Fruit fly (Drosophila melanogaster) whole organism, adult: ENCODE measurements around the gene Pomp.

Experiments
- CG11617 ChIP-seq: fragments of 200-800 bp; sonication (Bioruptor generic); optimal IDR thresholded peaks from 2 replicates; lab custom pipeline; 2017; ENCODE audit warnings: mild to moderate bottlenecking, missing biosample characterization, missing genetic modification reagents, missing genetic modification characterization
- CG12768 ChIP-seq: fragments of 200-800 bp; sonication (Bioruptor generic); optimal IDR thresholded peaks from 2 replicates; lab custom pipeline; 2017; ENCODE audit warnings: missing biosample characterization, missing genetic modification characterization, mild to moderate bottlenecking, moderate library complexity, missing genetic modification reagents
- CG14711 ChIP-seq: fragments of 200-800 bp; sonication (Bioruptor generic); optimal IDR thresholded peaks from 2 replicates; lab custom pipeline; 2018; ENCODE audit warnings: missing biosample characterization, mild to moderate bottlenecking, missing genetic modification characterization, moderate library complexity
- CG1620 ChIP-seq: fragments of 200-800 bp; sonication (Bioruptor generic); optimal IDR thresholded peaks from 2 replicates; lab custom pipeline; 2016; ENCODE audit warnings: missing biosample characterization, missing genetic modification characterization
- CG33017 ChIP-seq: fragments of 200-800 bp; sonication (Bioruptor generic); optimal IDR thresholded peaks from 2 replicates; lab custom pipeline; 2018; ENCODE audit warnings: missing biosample characterization, mild to moderate bottlenecking, missing genetic modification characterization, moderate library complexity
- CG5204 ChIP-seq: fragments of 200-800 bp; sonication (Bioruptor generic); optimal IDR thresholded peaks from 2 replicates; lab custom pipeline; 2016; ENCODE audit warnings: missing biosample characterization, missing genetic modification characterization
- CG7045 ChIP-seq: fragments of 200-800 bp; sonication (Bioruptor generic); optimal IDR thresholded peaks from 2 replicates; lab custom pipeline; 2017; ENCODE audit warnings: missing biosample characterization, mild to moderate bottlenecking, missing genetic modification characterization
- CG7101 ChIP-seq: fragments of 200-800 bp; sonication (Bioruptor generic); optimal IDR thresholded peaks from 2 replicates; lab custom pipeline; 2018; ENCODE audit warnings: missing biosample characterization, mild to moderate bottlenecking, missing genetic modification characterization, moderate library complexity
- Clk ChIP-seq: fragments of 200-800 bp; sonication (Bioruptor generic); optimal IDR thresholded peaks from 2 replicates; lab custom pipeline; 2017; ENCODE audit warnings: missing biosample characterization, missing genetic modification characterization
- Crg-1 ChIP-seq: fragments of 200-800 bp; sonication (Bioruptor generic); optimal IDR thresholded peaks from 2 replicates; lab custom pipeline; 2016; ENCODE audit warnings: missing biosample characterization, missing genetic modification characterization
- Hr96 ChIP-seq: fragments of 200-800 bp; sonication (Bioruptor generic); optimal IDR thresholded peaks from 2 replicates; lab custom pipeline; 2016; ENCODE audit warnings: missing biosample characterization, missing genetic modification characterization
- Mnt ChIP-seq: fragments of 200-800 bp; sonication (Bioruptor generic); optimal IDR thresholded peaks from 2 replicates; lab custom pipeline; 2016; ENCODE audit warnings: missing biosample characterization, mild to moderate bottlenecking, missing genetic modification characterization
- bab1 ChIP-seq: fragments of 200-800 bp; sonication (Bioruptor generic); optimal IDR thresholded peaks from 3 replicates; lab custom pipeline; 2019; ENCODE audit warnings: missing biosample characterization, mild to moderate bottlenecking, missing genetic modification characterization, moderate library complexity
- cic ChIP-seq: fragments of 200-800 bp; sonication (Bioruptor generic); optimal IDR thresholded peaks from 2 replicates; lab custom pipeline; 2017; ENCODE audit warnings: missing biosample characterization, mild to moderate bottlenecking, missing genetic modification characterization, moderate library complexity
- cnc ChIP-seq, 2 experiments: fragments of >200 bp; optimal IDR thresholded peaks; 2 replicates each; lab custom pipeline; 2017
- kay ChIP-seq: fragments of 200-800 bp; sonication (Bioruptor generic); peaks from one replicate; lab custom pipeline; 2016; ENCODE audit warnings: missing biosample characterization, missing genetic modification characterization, borderline replicate concordance
- ovo ChIP-seq: fragments of 200-800 bp; sonication (Bioruptor generic); optimal IDR thresholded peaks from 2 replicates; lab custom pipeline; 2016; ENCODE audit warnings: missing biosample characterization, missing genetic modification characterization
- pad ChIP-seq: fragments of 200-800 bp; sonication (Bioruptor generic); optimal IDR thresholded peaks from 3 replicates; lab custom pipeline; 2017; ENCODE audit warnings: missing biosample characterization, missing genetic modification characterization, mild to moderate bottlenecking, moderate library complexity, missing genetic modification reagents
- tj ChIP-seq: fragments of 200-800 bp; sonication (Bioruptor generic); optimal IDR thresholded peaks from 3 replicates; lab custom pipeline; 2017; ENCODE audit warnings: missing biosample characterization, mild to moderate bottlenecking, missing genetic modification characterization, moderate library complexity
- toe ChIP-seq: fragments of 200-800 bp; sonication (Bioruptor generic); optimal IDR thresholded peaks from 2 replicates; lab custom pipeline; 2016; ENCODE audit warnings: missing biosample characterization, missing genetic modification characterization

Gene Pomp

dm6 chr2L:20770242-20770769 is 17.1 kb upstream of the Pomp start, which contains the start of gene cad:
Gene cad (plus strand): TSS chr2L:20770731.
- TF ChIP-seq pad (peak; percentile 93), CG14711 (no peak), CG12768 (peak; percentile 30), tj (GFP tag; lab: Kevin White, UChicago) (peak; percentile 5), CG33017 (tag; lab: Kevin White, UChicago) (no peak), kay (GFP tag; lab: Kevin White, UChicago) (no peak), Hr96 (GFP tag; lab: Kevin White, UChicago) (peak; percentile 37), CG7045 (GFP tag; lab: Kevin White, UChicago) (peak; percentile 5), cnc (optimal IDR thresholded peaks at IDR 0.05; lab: Kevin White, UChicago) (no peak), ovo (GFP tag; lab: Kevin White, UChicago) (peak; percentile 29), Clk (no peak), toe (GFP tag; lab: Kevin White, UChicago) (no peak), CG1620 (GFP tag; lab: Kevin White, UChicago) (no peak), bab1 (peak; percentile 5), CG7101 (tag; lab: Kevin White, UChicago) (peak; percentile 33), Crg-1 (GFP tag; lab: Kevin White, UChicago) (no peak), CG5204 (no peak)

dm6 chr2L:20773453-20774054 is 13.9 kb upstream of the Pomp start:
- TF ChIP-seq Clk = no peak
- peak; percentile 41 for TF ChIP-seq cic
- no peak for TF ChIP-seq CG12768
- peak; percentile 3 for TF ChIP-seq toe (GFP tag; lab: Kevin White, UChicago)
- peak; percentile 5 for TF ChIP-seq CG11617 (GFP tag; lab: Kevin White, UChicago)
- TF ChIP-seq Hr96 (GFP tag; lab: Kevin White, UChicago) = no peak
- no peak for TF ChIP-seq tj (GFP tag; lab: Kevin White, UChicago)
- TF ChIP-seq Mnt (GFP tag; lab: Kevin White, UChicago) = no peak
- TF ChIP-seq cnc (optimal IDR thresholded peaks at IDR 0.05; lab: Kevin White, UChicago) = no peak
- TF ChIP-seq kay (GFP tag; lab: Kevin White, UChicago) = peak; percentile 56
- no peak for TF ChIP-seq CG1620 (GFP tag; lab: Kevin White, UChicago)
- no peak for TF ChIP-seq CG14711
- TF ChIP-seq CG33017 (tag; lab: Kevin White, UChicago) = peak; percentile 24
- TF ChIP-seq CG7045 (GFP tag; lab: Kevin White, UChicago) = peak; percentile 28
- no peak for TF ChIP-seq Crg-1 (GFP tag; lab: Kevin White, UChicago)

dm6 chr2L:20774464-20774863 is 13.0 kb upstream of the Pomp start:
- TF ChIP-seq CG1620 (GFP tag; lab: Kevin White, UChicago) (no peak), toe (GFP tag; lab: Kevin White, UChicago) (no peak), pad (no peak), CG5204 (no peak), ovo (GFP tag; lab: Kevin White, UChicago) (no peak), tj (GFP tag; lab: Kevin White, UChicago) (no peak), cic (no peak), Clk (no peak), CG7101 (tag; lab: Kevin White, UChicago) (no peak), kay (GFP tag; lab: Kevin White, UChicago) (no peak), Crg-1 (GFP tag; lab: Kevin White, UChicago) (no peak)

dm6 chr2L:20775941-20776340 is 11.5 kb upstream of the Pomp start:
- TF ChIP-seq Clk (no peak), CG12768 (peak; percentile 15), cic (peak; percentile 5), tj (GFP tag; lab: Kevin White, UChicago) (no peak)

- no peak for TF ChIP-seq ovo (GFP tag; lab: Kevin White, UChicago)
- TF ChIP-seq pad = no peak
- TF ChIP-seq Crg-1 (GFP tag; lab: Kevin White, UChicago) = no peak
- no peak for TF ChIP-seq CG7101 (tag; lab: Kevin White, UChicago)
- no peak for TF ChIP-seq CG5204
These were observed 10.4 kb upstream of the Pomp start for dm6 chr2L:20776940-20777502.

dm6 chr2L:20778380-20778779 is 9.1 kb upstream of the Pomp start:
- TF ChIP-seq CG1620 (GFP tag; lab: Kevin White, UChicago) (no peak), pad (no peak), cic (no peak), ovo (GFP tag; lab: Kevin White, UChicago) (no peak), CG5204 (no peak), CG7101 (tag; lab: Kevin White, UChicago) (no peak), toe (GFP tag; lab: Kevin White, UChicago) (no peak), kay (GFP tag; lab: Kevin White, UChicago) (no peak), Hr96 (GFP tag; lab: Kevin White, UChicago) (no peak), CG7045 (GFP tag; lab: Kevin White, UChicago) (no peak), cnc (optimal IDR thresholded peaks at IDR 0.05; lab: Kevin White, UChicago) (no peak), Mnt (GFP tag; lab: Kevin White, UChicago) (no peak), Clk (no peak), CG33017 (tag; lab: Kevin White, UChicago) (no peak), bab1 (no peak), CG11617 (GFP tag; lab: Kevin White, UChicago) (no peak), Crg-1 (GFP tag; lab: Kevin White, UChicago) (no peak), CG14711 (no peak)
